Worm (Caenorhabditis elegans) whole organism, L1 larva: ENCODE measurements around the gene H39E20.1.

Source experiments
- C04F5.9 ChIP-seq: sonication (generic microtip); optimal IDR thresholded peaks from 2 replicates; lab custom pipeline; 2016; ENCODE audit warnings: missing genetic modification characterization, missing compliant biosample characterization
- C16A3.4 ChIP-seq: fragments of 150-350 bp; optimal IDR thresholded peaks from 2 replicates; lab custom pipeline; 2014; ENCODE audit warnings: missing biosample characterization, missing genetic modification characterization
- F16B12.6 ChIP-seq: fragments of 150-350 bp; optimal IDR thresholded peaks from 2 replicates; lab custom pipeline; 2014; ENCODE audit warnings: missing biosample characterization, missing genetic modification characterization
- Y116A8C.19 ChIP-seq: sonication (generic microtip); optimal IDR thresholded peaks from 2 replicates; lab custom pipeline; 2016; ENCODE audit warnings: missing compliant biosample characterization, missing genetic modification characterization, borderline replicate concordance
- aha-1 ChIP-seq: fragments of 150-350 bp; optimal IDR thresholded peaks from 2 replicates; lab custom pipeline; 2014; ENCODE audit warnings: missing biosample characterization, missing genetic modification characterization
- aly-2 ChIP-seq: fragments of 150-350 bp; optimal IDR thresholded peaks from 2 replicates; lab custom pipeline; 2014; ENCODE audit warnings: missing biosample characterization, missing genetic modification characterization
- blmp-1 ChIP-seq: fragments of 150-350 bp; optimal IDR thresholded peaks from 2 replicates; lab custom pipeline; 2014; ENCODE audit warnings: missing biosample characterization, missing genetic modification characterization
- ceh-63 ChIP-seq: fragments of 200-800 bp; sonication (Bioruptor generic); optimal IDR thresholded peaks from 2 replicates; lab custom pipeline; 2018; ENCODE audit warnings: mild to moderate bottlenecking, missing genetic modification characterization, missing compliant biosample characterization
- ceh-88 ChIP-seq: fragments of 200-800 bp; sonication (Bioruptor generic); IDR thresholded peaks from 2 replicates; pipeline ENCODE4 v1.3.6; 2022; ENCODE audit warnings: missing genetic modification characterization, missing compliant biosample characterization
- ceh-90 ChIP-seq: sonication (generic microtip); optimal IDR thresholded peaks from 2 replicates; lab custom pipeline; 2016; ENCODE audit warnings: missing genetic modification characterization, missing compliant biosample characterization
- dsc-1 ChIP-seq: sonication (generic microtip); optimal IDR thresholded peaks from 2 replicates; lab custom pipeline; 2016; ENCODE audit warnings: mild to moderate bottlenecking, missing genetic modification characterization, missing compliant biosample characterization
- efl-3 ChIP-seq: fragments of 200-800 bp; sonication (Bioruptor generic); optimal IDR thresholded peaks from 2 replicates; lab custom pipeline; 2018; ENCODE audit warnings: mild to moderate bottlenecking, missing genetic modification characterization, missing compliant biosample characterization
- egl-13 ChIP-seq: sonication (generic microtip); optimal IDR thresholded peaks from 2 replicates; lab custom pipeline; 2016; ENCODE audit warnings: missing genotype, missing genetic modification reagents, missing genetic modification characterization, missing compliant biosample characterization
- elt-2 ChIP-seq: sonication (generic microtip); optimal IDR thresholded peaks from 2 replicates; lab custom pipeline; 2016; ENCODE audit warnings: missing genetic modification characterization, mild to moderate bottlenecking, inconsistent platforms, missing compliant biosample characterization, missing genetic modification reagents
- ets-5 ChIP-seq: fragments of 200-800 bp; sonication (Bioruptor generic); IDR thresholded peaks from 2 replicates; pipeline ENCODE4 v1.3.6; 2022; ENCODE audit warnings: missing genetic modification characterization, missing compliant biosample characterization
- fkh-8 ChIP-seq: sonication (generic microtip); optimal IDR thresholded peaks from 2 replicates; lab custom pipeline; 2016; ENCODE audit warnings: mild to moderate bottlenecking, missing genetic modification characterization, missing compliant biosample characterization
- fos-1 ChIP-seq: fragments of 150-350 bp; optimal IDR thresholded peaks from 2 replicates; lab custom pipeline; 2014; ENCODE audit warnings: missing biosample characterization, missing genetic modification characterization
- grh-1 ChIP-seq: fragments of 200-800 bp; sonication (Bioruptor generic); IDR thresholded peaks from 2 replicates; pipeline ENCODE4 v1.3.6; 2022; ENCODE audit warnings: missing genetic modification reagents, missing genetic modification characterization, missing compliant biosample characterization
- hlh-17 ChIP-seq: fragments of 200-800 bp; sonication (Bioruptor generic); optimal IDR thresholded peaks from 2 replicates; lab custom pipeline; 2018; ENCODE audit warnings: missing genetic modification characterization, mild to moderate bottlenecking, missing compliant biosample characterization, moderate library complexity, borderline replicate concordance
- hlh-4 ChIP-seq: sonication (generic microtip); optimal IDR thresholded peaks from 2 replicates; lab custom pipeline; 2016; ENCODE audit warnings: mild to moderate bottlenecking, missing genetic modification characterization, missing compliant biosample characterization
- irx-1 ChIP-seq: sonication (generic microtip); optimal IDR thresholded peaks from 2 replicates; lab custom pipeline; 2016; ENCODE audit warnings: missing genetic modification characterization, missing compliant biosample characterization
- isw-1 ChIP-seq: fragments of 200-800 bp; sonication (Bioruptor generic); IDR thresholded peaks from 2 replicates; pipeline ENCODE4 v1.3.6; 2022; ENCODE audit warnings: missing genetic modification characterization, missing compliant biosample characterization
- jun-1 ChIP-seq: fragments of 150-350 bp; optimal IDR thresholded peaks from 2 replicates; lab custom pipeline; 2014; ENCODE audit warnings: missing biosample characterization, missing genetic modification reagents, missing genetic modification characterization
- lin-14 ChIP-seq: fragments of 200-800 bp; sonication (Bioruptor generic); optimal IDR thresholded peaks from 2 replicates; lab custom pipeline; 2018; ENCODE audit warnings: mild to moderate bottlenecking, missing genetic modification characterization, moderate library complexity, missing compliant biosample characterization
- lin-39 ChIP-seq: fragments of 150-350 bp; optimal IDR thresholded peaks from 2 replicates; lab custom pipeline; 2014; ENCODE audit warnings: missing biosample characterization, missing genetic modification reagents, missing genetic modification characterization
- lsy-2 ChIP-seq, 2 experiments: fragments of 150-350 bp; optimal IDR thresholded peaks; 2 replicates each; lab custom pipeline; 2014; ENCODE audit warnings: missing biosample characterization in 2 of 2, missing genetic modification characterization in 2 of 2
- mab-9 ChIP-seq: fragments of 200-800 bp; sonication (Bioruptor generic); IDR thresholded peaks from 2 replicates; pipeline ENCODE4 v1.3.6; 2022; ENCODE audit warnings: missing genetic modification reagents, missing genetic modification characterization, missing compliant biosample characterization
- mdl-1 ChIP-seq, 2 experiments: fragments of 150-350 bp; optimal IDR thresholded peaks; 2 replicates each; lab custom pipeline; 2014 to 2017; ENCODE audit warnings: missing biosample characterization in 2 of 2, missing genetic modification characterization in 2 of 2, inconsistent platforms in 1 of 2
- mef-2 ChIP-seq: fragments of 150-350 bp; optimal IDR thresholded peaks from 2 replicates; lab custom pipeline; 2014; ENCODE audit warnings: missing biosample characterization, missing genetic modification characterization
- mep-1 ChIP-seq: fragments of 150-350 bp; optimal IDR thresholded peaks from 2 replicates; lab custom pipeline; 2014; ENCODE audit warnings: missing biosample characterization, missing genetic modification characterization
- nhr-11 ChIP-seq: fragments of 150-350 bp; optimal IDR thresholded peaks from 2 replicates; lab custom pipeline; 2014; ENCODE audit warnings: missing biosample characterization, missing genetic modification characterization
- nhr-20 ChIP-seq: sonication (generic microtip); optimal IDR thresholded peaks from 2 replicates; lab custom pipeline; 2016; ENCODE audit warnings: mild to moderate bottlenecking, missing genetic modification characterization, missing compliant biosample characterization
- nhr-28 ChIP-seq: fragments of 150-350 bp; optimal IDR thresholded peaks from 2 replicates; lab custom pipeline; 2014; ENCODE audit warnings: missing biosample characterization, missing genetic modification characterization
- nhr-71 ChIP-seq: sonication (generic microtip); optimal IDR thresholded peaks from 2 replicates; lab custom pipeline; 2016; ENCODE audit warnings: mild to moderate bottlenecking, missing genetic modification characterization, moderate library complexity, missing compliant biosample characterization
- nhr-77 ChIP-seq: fragments of 150-350 bp; optimal IDR thresholded peaks from 2 replicates; lab custom pipeline; 2014; ENCODE audit warnings: missing biosample characterization, missing genetic modification characterization
- pag-3 ChIP-seq: sonication (generic microtip); optimal IDR thresholded peaks from 2 replicates; lab custom pipeline; 2017; ENCODE audit warnings: missing genetic modification characterization, mild to moderate bottlenecking, missing compliant biosample characterization, antibody characterized with exemption, borderline replicate concordance; ENCODE audit not compliant: insufficient read depth
- rnt-1 ChIP-seq: sonication (generic microtip); optimal IDR thresholded peaks from 2 replicates; lab custom pipeline; 2016; ENCODE audit warnings: mild to moderate bottlenecking, missing genetic modification characterization, moderate library complexity, missing compliant biosample characterization
- snpc-4 ChIP-seq: fragments of 150-350 bp; optimal IDR thresholded peaks from 2 replicates; lab custom pipeline; 2014; ENCODE audit warnings: missing biosample characterization, missing genetic modification characterization
- snu-23 ChIP-seq: sonication (generic microtip); optimal IDR thresholded peaks from 2 replicates; lab custom pipeline; 2016; ENCODE audit warnings: missing genetic modification characterization, missing compliant biosample characterization
- sup-37 ChIP-seq: fragments of 200-800 bp; sonication (Bioruptor generic); optimal IDR thresholded peaks from 2 replicates; lab custom pipeline; 2018; ENCODE audit warnings: mild to moderate bottlenecking, missing genetic modification characterization, missing compliant biosample characterization
- tbx-2 ChIP-seq: sonication (generic microtip); optimal IDR thresholded peaks from 2 replicates; lab custom pipeline; 2016; ENCODE audit warnings: missing genetic modification characterization, missing compliant biosample characterization
- tlp-1 ChIP-seq: fragments of 150-350 bp; optimal IDR thresholded peaks from 2 replicates; lab custom pipeline; 2014; ENCODE audit warnings: missing biosample characterization, missing genetic modification characterization
- unc-130 ChIP-seq: fragments of 150-350 bp; optimal IDR thresholded peaks from 2 replicates; lab custom pipeline; 2017; ENCODE audit warnings: missing biosample characterization, missing genetic modification characterization, inconsistent platforms
- unc-30 ChIP-seq: sonication (generic microtip); optimal IDR thresholded peaks from 2 replicates; lab custom pipeline; 2017; ENCODE audit warnings: missing biosample characterization, missing genetic modification characterization
- unc-62 ChIP-seq: fragments of 150-350 bp; optimal IDR thresholded peaks from 2 replicates; lab custom pipeline; 2014; ENCODE audit warnings: missing biosample characterization, missing genetic modification reagents, missing genetic modification characterization
- unc-86 ChIP-seq: sonication (generic microtip); optimal IDR thresholded peaks from 2 replicates; lab custom pipeline; 2016; ENCODE audit warnings: missing genetic modification characterization, missing compliant biosample characterization
- unc-98 ChIP-seq: fragments of 200-800 bp; sonication (Bioruptor generic); IDR thresholded peaks from 2 replicates; pipeline ENCODE4 v1.3.6; 2022; ENCODE audit warnings: missing genetic modification characterization, missing compliant biosample characterization
- vab-15 ChIP-seq: sonication (generic microtip); optimal IDR thresholded peaks from 2 replicates; lab custom pipeline; 2017; ENCODE audit warnings: missing genotype, mild to moderate bottlenecking, missing genetic modification characterization, missing compliant biosample characterization
- xbp-1 ChIP-seq: sonication (generic microtip); optimal IDR thresholded peaks from 2 replicates; lab custom pipeline; 2016; ENCODE audit warnings: missing genetic modification characterization, missing compliant biosample characterization
- zag-1 ChIP-seq: fragments of 150-350 bp; optimal IDR thresholded peaks from 2 replicates; lab custom pipeline; 2014; ENCODE audit warnings: missing biosample characterization, missing genetic modification characterization
- zip-4 ChIP-seq: fragments of 200-800 bp; sonication (Bioruptor generic); optimal IDR thresholded peaks from 2 replicates; lab custom pipeline; 2018; ENCODE audit warnings: mild to moderate bottlenecking, missing genetic modification characterization, moderate library complexity, missing compliant biosample characterization
- ztf-11 ChIP-seq, 2 experiments: sonication (generic microtip); optimal IDR thresholded peaks; 2 replicates each; lab custom pipeline; 2016 to 2017; ENCODE audit warnings: missing genetic modification characterization in 2 of 2, missing biosample characterization in 1 of 2, missing compliant biosample characterization in 1 of 2
- ztf-4 ChIP-seq: fragments of 150-350 bp; optimal IDR thresholded peaks from 2 replicates; lab custom pipeline; 2014; ENCODE audit warnings: missing biosample characterization, missing genetic modification characterization

Gene H39E20.1

DNA sequence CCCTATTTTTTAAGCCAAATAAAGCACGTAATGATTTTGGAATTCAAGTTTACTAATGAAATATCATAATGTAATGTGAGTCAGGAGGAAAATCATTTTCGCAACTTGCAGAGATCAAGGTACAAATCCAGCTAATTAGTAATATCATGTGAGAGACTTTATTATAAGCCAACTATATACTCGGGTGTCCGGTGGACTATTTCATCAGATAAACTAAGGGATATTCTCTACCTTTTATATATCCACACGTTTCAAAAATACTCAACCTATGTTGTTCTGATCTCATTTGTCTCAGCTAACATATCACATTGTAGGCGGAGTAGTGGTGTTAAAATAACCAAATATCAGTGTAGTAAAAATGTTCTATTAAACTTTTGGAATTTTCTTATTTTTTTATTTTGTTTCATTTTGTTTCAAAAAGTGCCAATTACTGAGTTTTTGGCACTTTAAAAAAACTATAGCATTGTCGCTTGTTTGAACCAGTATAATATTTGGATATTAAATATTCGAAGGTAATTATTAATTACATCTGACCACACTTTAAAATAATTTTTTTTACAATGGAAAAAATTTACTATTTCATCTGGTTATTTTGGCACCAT, 7.9 kb downstream of the H39E20.1 start (continued):
- TF ChIP-seq hlh-4 (tag; lab: Kevin White, UChicago) = no peak
- no peak for TF ChIP-seq mdl-1 (tag; optimal IDR thresholded peaks at IDR 0.05; lab: Kevin White, UChicago)
- TF ChIP-seq elt-2 = peak; percentile 64
- peak; percentile 93 for TF ChIP-seq fkh-8 (tag; lab: Kevin White, UChicago)
- TF ChIP-seq ceh-63 (GFP tag; lab: Kevin White, UChicago) = no peak
- peak; percentile 91 for TF ChIP-seq nhr-71 (tag; lab: Kevin White, UChicago)
- peak; percentile 62 for TF ChIP-seq C04F5.9 (tag; lab: Kevin White, UChicago)
- TF ChIP-seq hlh-17 (GFP tag; lab: Kevin White, UChicago) = no peak
- peak; percentile 35 to 74 for TF ChIP-seq ztf-11 (tag; optimal IDR thresholded peaks at IDR 0.05; lab: Kevin White, UChicago)
- TF ChIP-seq unc-130 = no peak
- peak; percentile 89 for TF ChIP-seq tbx-2 (tag; lab: Kevin White, UChicago)
- peak; percentile 82 for TF ChIP-seq lin-14 (GFP tag; lab: Kevin White, UChicago)
- TF ChIP-seq nhr-11 (tag; lab: Kevin White, UChicago) = peak; percentile 96
- peak; percentile 97 for TF ChIP-seq jun-1 (tag; lab: Kevin White, UChicago)
- TF ChIP-seq vab-15 (tag; lab: Kevin White, UChicago) = peak; percentile 89
- TF ChIP-seq dsc-1 (tag; lab: Kevin White, UChicago) = peak; percentile 99
- no peak for TF ChIP-seq unc-30 (tag; lab: Kevin White, UChicago)
- TF ChIP-seq fos-1 (tag; lab: Kevin White, UChicago) = peak; percentile 91
- peak; percentile 18 for TF ChIP-seq nhr-28 (tag; lab: Kevin White, UChicago)
- no peak for TF ChIP-seq F16B12.6 (tag; lab: Kevin White, UChicago)
- peak; percentile 62 for TF ChIP-seq efl-3 (GFP tag; lab: Kevin White, UChicago)
- TF ChIP-seq nhr-20 (tag; lab: Kevin White, UChicago) = peak; percentile 92
- peak; percentile 87 for TF ChIP-seq ceh-88 (GFP tag; lab: Robert Waterston, UW)
- TF ChIP-seq lin-39 = peak; percentile 94
- TF ChIP-seq egl-13 (tag; lab: Kevin White, UChicago) = peak; percentile 79
- TF ChIP-seq rnt-1 (tag; lab: Kevin White, UChicago) = peak; percentile 43
- TF ChIP-seq unc-62 (GFP tag; lab: Kevin White, UChicago) = no peak
- peak; percentile 57 for TF ChIP-seq mab-9 (GFP tag; lab: Robert Waterston, UW)
- peak; percentile 94 for TF ChIP-seq nhr-77 (tag; lab: Kevin White, UChicago)
- TF ChIP-seq ztf-4 = peak; percentile 92
- peak; percentile 82 to 86 for TF ChIP-seq lsy-2 (tag; optimal IDR thresholded peaks at IDR 0.05; lab: Kevin White, UChicago)
- no peak for TF ChIP-seq aha-1 (tag; lab: Kevin White, UChicago)
- no peak for TF ChIP-seq tlp-1
- peak; percentile 50 for TF ChIP-seq unc-86 (tag; lab: Kevin White, UChicago)
- TF ChIP-seq C16A3.4 = peak; percentile 96
- no peak for TF ChIP-seq Y116A8C.19 (tag; lab: Kevin White, UChicago)
- no peak for TF ChIP-seq zag-1
- peak; percentile 65 for TF ChIP-seq sup-37 (GFP tag; lab: Kevin White, UChicago)
- TF ChIP-seq unc-98 = peak; percentile 47
- peak; percentile 33 for TF ChIP-seq isw-1 (GFP tag; lab: Robert Waterston, UW)
- peak; percentile 98 for TF ChIP-seq snu-23
- peak; percentile 79 for TF ChIP-seq zip-4 (GFP tag; lab: Kevin White, UChicago)
- peak; percentile 76 for TF ChIP-seq xbp-1 (tag; lab: Kevin White, UChicago)
- TF ChIP-seq irx-1 (tag; lab: Kevin White, UChicago) = peak; percentile 86
- no peak for TF ChIP-seq pag-3 (tag; lab: Kevin White, UChicago)
- peak; percentile 74 for TF ChIP-seq aly-2 (tag; lab: Kevin White, UChicago)
- peak; percentile 73 for TF ChIP-seq mep-1 (tag; lab: Kevin White, UChicago)
- TF ChIP-seq ceh-90 (tag; lab: Kevin White, UChicago) = no peak
- peak; percentile 69 for TF ChIP-seq snpc-4 (tag; lab: Kevin White, UChicago)
- TF ChIP-seq ets-5 (GFP tag; lab: Robert Waterston, UW) = no peak
- no peak for TF ChIP-seq blmp-1
- peak; percentile 75 for TF ChIP-seq grh-1
- TF ChIP-seq mef-2 (tag; lab: Kevin White, UChicago) = no peak
